Worm (Caenorhabditis elegans) whole organism, young adult: ENCODE results near the gene fog-2.

Experiments
- F22D6.2 ChIP-seq: sonication (generic microtip); optimal IDR thresholded peaks from 2 replicates; lab custom pipeline; 2016; ENCODE audit warnings: mild to moderate bottlenecking, missing genetic modification characterization, missing compliant biosample characterization
- ama-1 ChIP-seq, 3 experiments: fragments of 150-350 bp in 1 of 3; sonication (generic microtip) in 2 of 3; optimal IDR thresholded peaks; 2 replicates each; lab custom pipeline; 2014 to 2018; ENCODE audit warnings: missing biosample characterization in 2 of 3, missing genetic modification characterization in 2 of 3, missing genetic modification reagents in 2 of 3
- ceh-100 ChIP-seq: fragments of 200-800 bp; sonication (Bioruptor generic); IDR thresholded peaks from 2 replicates; pipeline ENCODE4 v1.3.6; 2022; ENCODE audit warnings: missing genetic modification reagents, missing genetic modification characterization, missing compliant biosample characterization
- hlh-12 ChIP-seq: sonication (generic microtip); optimal IDR thresholded peaks from 2 replicates; lab custom pipeline; 2016; ENCODE audit warnings: missing genetic modification characterization, missing compliant biosample characterization
- lsy-27 ChIP-seq: sonication (generic microtip); optimal IDR thresholded peaks from 2 replicates; lab custom pipeline; 2017; ENCODE audit warnings: missing genetic modification characterization, mild to moderate bottlenecking, missing compliant biosample characterization, antibody characterized with exemption, missing genotype, borderline replicate concordance; ENCODE audit not compliant: insufficient read depth
- nfya-1 ChIP-seq: sonication (generic microtip); optimal IDR thresholded peaks from 2 replicates; lab custom pipeline; 2017; ENCODE audit warnings: antibody characterized with exemption, missing compliant biosample characterization, missing genetic modification characterization, borderline replicate concordance; ENCODE audit not compliant: insufficient read depth
- nfya-2 ChIP-seq: fragments of 200-800 bp; sonication (Bioruptor generic); IDR thresholded peaks from 2 replicates; pipeline ENCODE4 v1.3.6; 2022; ENCODE audit warnings: missing genetic modification reagents, missing genetic modification characterization, missing compliant biosample characterization
- nhr-90 ChIP-seq: sonication (generic microtip); optimal IDR thresholded peaks from 2 replicates; lab custom pipeline; 2016; ENCODE audit warnings: missing genotype, mild to moderate bottlenecking, missing genetic modification characterization, missing compliant biosample characterization
- pha-4 ChIP-seq: fragments of 150-350 bp; sonication (generic microtip); optimal IDR thresholded peaks from 2 replicates; lab custom pipeline; 2014; ENCODE audit warnings: missing biosample characterization, missing genetic modification reagents, missing genetic modification characterization
- sea-2 ChIP-seq: fragments of 200-800 bp; sonication (Bioruptor generic); IDR thresholded peaks from 2 replicates; pipeline ENCODE4 v1.3.6; 2022; ENCODE audit warnings: missing genetic modification characterization, missing compliant biosample characterization
- snpc-4 ChIP-seq, 5 experiments: fragments of 150-350 bp in 1 of 5; sonication (generic microtip) in 4 of 5; optimal IDR thresholded peaks; 2 replicates each; lab custom pipeline; 2014 to 2018; ENCODE audit warnings: missing genetic modification characterization in 5 of 5, missing biosample characterization in 3 of 5, antibody characterized with exemption in 2 of 5, mild to moderate bottlenecking in 2 of 5, missing compliant biosample characterization in 2 of 5, missing genotype in 2 of 5, moderate library complexity in 2 of 5, missing genetic modification reagents in 1 of 5
- sptf-2 ChIP-seq: fragments of 200-800 bp; sonication (Bioruptor generic); optimal IDR thresholded peaks from 2 replicates; lab custom pipeline; 2018; ENCODE audit warnings: mild to moderate bottlenecking, missing genetic modification characterization, missing compliant biosample characterization
- ztf-28 ChIP-seq: fragments of 200-800 bp; sonication (Bioruptor generic); IDR thresholded peaks from 2 replicates; pipeline ENCODE4 v1.3.6; 2022; ENCODE audit warnings: missing genetic modification reagents, missing genetic modification characterization, missing compliant biosample characterization
- ztf-6 ChIP-seq: fragments of 200-800 bp; sonication (Bioruptor generic); IDR thresholded peaks from 2 replicates; pipeline ENCODE4 v1.3.6; 2022; ENCODE audit warnings: missing genetic modification reagents, missing genetic modification characterization, missing compliant biosample characterization

- TF ChIP-seq nfya-2 (GFP tag; lab: Robert Waterston, UW) (no peak), ceh-100 (GFP tag; lab: Robert Waterston, UW) (no peak), nfya-1 (tag; lab: Kevin White, UChicago) (no peak), F22D6.2 (tag; lab: Kevin White, UChicago) (no peak), ztf-28 (no peak), hlh-12 (tag; lab: Kevin White, UChicago) (no peak), sea-2 (GFP tag; lab: Robert Waterston, UW) (no peak), ztf-6 (GFP tag; lab: Robert Waterston, UW) (no peak), lsy-27 (tag; lab: Kevin White, UChicago) (no peak), pha-4 (tag; lab: Kevin White, UChicago) (no peak), snpc-4 (GFP tag; optimal IDR thresholded peaks at IDR 0.05; lab: Kevin White, UChicago) (no peak), snpc-4 (tag; optimal IDR thresholded peaks at IDR 0.05; lab: Kevin White, UChicago) (no peak), ama-1 (optimal IDR thresholded peaks at IDR 0.05; lab: Kevin White, UChicago) (no peak), ama-1 (GFP tag; optimal IDR thresholded peaks at IDR 0.05; lab: Kevin White, UChicago) (no peak), sptf-2 (GFP tag; lab: Kevin White, UChicago) (no peak), nhr-90 (tag; lab: Kevin White, UChicago) (no peak)
Measured at ce11 chrV:20223725-20224124, 24.7 kb downstream of the fog-2 start.
